Fruit fly (Drosophila melanogaster): ENCODE measurements around the gene Rop.

DNA sequence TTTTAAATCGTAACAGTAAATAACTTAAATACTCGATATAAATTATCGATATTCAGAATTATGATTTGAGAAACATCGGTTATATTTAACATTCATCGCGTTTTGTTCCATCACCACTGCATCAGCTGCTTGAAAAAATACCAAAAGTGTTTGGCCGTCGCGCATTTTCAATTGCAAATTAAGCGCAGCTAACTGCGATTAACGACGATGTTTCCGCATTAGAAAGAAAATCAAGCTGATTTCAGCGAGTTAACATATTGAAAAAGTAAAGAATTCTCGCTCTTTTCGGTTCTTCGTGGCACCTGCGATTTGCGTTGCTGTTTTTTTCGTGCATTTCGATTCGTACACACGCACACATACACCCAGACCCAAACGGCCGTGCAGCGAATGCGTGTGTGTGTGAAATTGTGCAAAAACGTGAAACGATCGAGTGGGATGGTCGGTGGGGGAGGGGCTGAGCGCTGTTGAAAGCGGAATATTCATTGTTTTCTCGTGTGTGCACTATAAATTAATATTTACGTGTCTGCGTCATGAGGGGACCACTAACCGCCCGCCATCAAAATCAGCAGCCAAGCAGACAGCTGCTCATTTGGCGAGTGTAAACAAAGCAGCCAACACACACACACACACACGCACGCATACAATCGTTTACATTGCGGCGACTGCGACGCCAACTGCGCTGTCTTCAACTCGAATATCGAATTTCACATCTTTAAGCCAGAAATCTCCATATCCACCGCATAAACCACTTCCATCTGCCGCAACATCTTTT lies 30.5 kb downstream of the Rop start, which contains the start of gene Ack:
- TF ChIP-seq CG7045 (GFP tag; optimal IDR thresholded peaks at IDR 0.05) (no peak), kay (GFP tag; ENCODE audit: borderline replicate concordance) (no peak), CG33017 (tag; optimal IDR thresholded peaks at IDR 0.05) (no peak), toe (GFP tag; optimal IDR thresholded peaks at IDR 0.05) (peak; percentile 16)

Data from whole organism, adult.